Fruit fly (Drosophila melanogaster): ENCODE data around the gene CG14195.
A peak's percentile ranks its signal among the peaks of the same experiment; 100 is the strongest.

The CG14195 gene

DNA sequence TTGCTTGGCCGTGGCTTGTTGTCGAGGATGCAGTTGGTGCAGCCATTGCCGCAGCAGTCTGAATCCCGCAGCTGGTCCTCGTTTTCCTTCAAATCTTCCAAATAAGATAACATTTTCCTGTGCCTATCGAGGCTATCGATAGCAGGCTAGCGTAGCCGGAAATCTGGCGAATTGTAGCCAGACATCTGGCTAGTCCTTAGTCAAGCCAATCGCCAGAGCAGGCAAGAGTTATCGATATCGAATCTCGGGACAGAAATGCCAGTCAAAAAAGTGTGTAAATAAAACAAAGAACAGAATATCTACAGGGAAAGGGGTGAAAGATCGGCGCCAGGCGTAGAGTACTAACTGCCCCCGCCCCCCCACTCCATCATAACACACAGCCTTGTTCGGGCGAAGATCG lies 18.5 kb downstream of the CG14195 start, which contains the start of the genes CG7914 and CG14194:
Gene CG7914, minus strand, starts transcription at position 113 of the 400 bp plus-strand sequence.
Gene CG14194, plus strand, starts transcription at position 220 of the 400 bp plus-strand sequence.
- no peak for TF ChIP-seq CG17806 (tag; optimal IDR thresholded peaks at IDR 0.05)
- TF ChIP-seq EcR (GFP tag; optimal IDR thresholded peaks at IDR 0.05), result peak; percentile 18

DNA sequence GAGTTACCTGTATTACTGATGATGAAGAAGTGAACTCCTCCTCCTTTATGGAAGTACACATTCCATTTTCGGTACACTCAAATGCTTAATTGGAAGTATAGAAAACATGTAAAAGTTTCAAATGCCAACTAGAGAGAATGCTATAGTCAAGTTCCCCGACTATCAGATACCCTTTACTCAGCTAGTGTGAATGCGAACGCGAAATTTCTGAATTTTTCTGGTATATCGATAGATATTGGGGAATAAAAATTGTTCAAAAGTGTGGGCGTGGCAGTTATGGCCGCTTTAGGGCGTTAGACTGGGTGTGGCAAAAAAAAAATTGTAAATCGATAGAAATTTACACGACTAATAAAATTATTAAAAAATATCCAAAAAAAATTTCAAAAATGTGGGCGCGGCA lies 20.3 kb downstream of the CG14195 start:
- no peak for TF ChIP-seq CG32121 (GFP tag; IDR thresholded peaks at IDR 0.05)
- no peak for TF ChIP-seq CG15710 (tag; optimal IDR thresholded peaks at IDR 0.05)
- TF ChIP-seq fd96Ca (GFP tag; IDR thresholded peaks at IDR 0.05), result no peak
- no peak for TF ChIP-seq Ets98B (GFP tag; IDR thresholded peaks at IDR 0.05)
- TF ChIP-seq CG9948 (tag; optimal IDR thresholded peaks at IDR 0.05), result no peak
- no peak for TF ChIP-seq CG10348 (GFP tag; IDR thresholded peaks at IDR 0.05)
- no peak for TF ChIP-seq gl (tag; optimal IDR thresholded peaks at IDR 0.05)
- no peak for TF ChIP-seq CG14655 (GFP tag; optimal IDR thresholded peaks at IDR 0.05)
- TF ChIP-seq CG8301 (tag; optimal IDR thresholded peaks at IDR 0.05), result no peak
- no peak for TF ChIP-seq rn (GFP tag; IDR thresholded peaks at IDR 0.05)
- TF ChIP-seq CG8159 (tag; optimal IDR thresholded peaks at IDR 0.05), result no peak
- TF ChIP-seq CG4496 (GFP tag; IDR thresholded peaks at IDR 0.05), result no peak
- TF ChIP-seq CG12605 (GFP tag; IDR thresholded peaks at IDR 0.05), result no peak

DNA sequence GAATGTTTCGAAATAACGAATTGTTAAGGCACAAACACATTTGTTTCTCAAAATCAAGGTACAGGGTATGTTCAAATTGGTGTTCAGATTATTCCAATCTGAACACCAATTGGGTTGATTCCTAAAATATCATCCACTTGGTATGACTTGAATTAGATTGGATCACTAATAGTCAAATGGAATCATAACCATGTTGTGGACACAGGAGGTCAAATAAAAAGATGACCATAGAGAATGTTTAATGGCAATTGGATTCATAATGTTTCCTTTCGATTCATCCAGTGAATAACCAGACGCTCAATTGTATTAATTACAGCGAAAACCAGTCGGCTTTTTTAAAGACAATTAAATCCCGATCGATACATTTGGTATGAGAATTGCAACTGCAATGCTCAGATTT lies 20.8 kb downstream of the CG14195 start:
- TF ChIP-seq CG8159 (tag; optimal IDR thresholded peaks at IDR 0.05), result no peak
- TF ChIP-seq CG8301 (tag; optimal IDR thresholded peaks at IDR 0.05), result no peak
- TF ChIP-seq CG17806 (tag; optimal IDR thresholded peaks at IDR 0.05), result no peak
- TF ChIP-seq CG9948 (tag; optimal IDR thresholded peaks at IDR 0.05), result no peak
- TF ChIP-seq EcR (GFP tag; optimal IDR thresholded peaks at IDR 0.05), result no peak
- no peak for TF ChIP-seq CG14655 (GFP tag; optimal IDR thresholded peaks at IDR 0.05)
- no peak for TF ChIP-seq rn (GFP tag; IDR thresholded peaks at IDR 0.05)
- TF ChIP-seq CG4496 (GFP tag; IDR thresholded peaks at IDR 0.05), result no peak
- no peak for TF ChIP-seq gl (tag; optimal IDR thresholded peaks at IDR 0.05)
- TF ChIP-seq Pif1A (GFP tag; optimal IDR thresholded peaks at IDR 0.05), result no peak
- no peak for TF ChIP-seq Pif1B (GFP tag; optimal IDR thresholded peaks at IDR 0.05)
- TF ChIP-seq D1 (tag; optimal IDR thresholded peaks at IDR 0.05), result no peak
- no peak for TF ChIP-seq Ets98B (GFP tag; IDR thresholded peaks at IDR 0.05)
- TF ChIP-seq CG32121 (GFP tag; IDR thresholded peaks at IDR 0.05), result no peak
- TF ChIP-seq CG10348 (GFP tag; IDR thresholded peaks at IDR 0.05), result no peak

DNA sequence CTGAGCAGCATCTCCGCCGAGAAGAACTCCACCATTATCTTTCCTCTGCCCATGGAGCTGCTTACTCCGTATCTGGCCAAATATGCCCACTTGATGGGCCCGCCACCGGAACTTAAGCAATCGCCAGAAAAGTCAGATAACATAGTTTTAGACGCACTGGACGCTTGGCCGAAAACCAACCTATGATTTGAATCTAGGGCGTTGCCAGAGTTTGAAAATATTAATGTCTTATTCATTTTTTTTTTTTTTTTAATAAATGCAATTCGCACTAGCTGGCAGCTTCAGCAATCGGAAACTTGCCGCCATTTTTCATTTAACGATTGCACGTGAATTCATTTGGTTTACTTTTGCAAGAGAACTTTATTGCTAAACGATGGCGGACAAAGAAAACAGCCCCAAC lies 22.0 kb downstream of the CG14195 start, which contains the start of gene HP1D3csd:
Gene HP1D3csd, plus strand, starts transcription at position 312 of the 400 bp plus-strand sequence.
- no peak for TF ChIP-seq CG17806 (tag; optimal IDR thresholded peaks at IDR 0.05)
- no peak for TF ChIP-seq rn (GFP tag; IDR thresholded peaks at IDR 0.05)
- TF ChIP-seq CG10348 (GFP tag; IDR thresholded peaks at IDR 0.05), result no peak
- no peak for TF ChIP-seq CG8301 (tag; optimal IDR thresholded peaks at IDR 0.05)
- 0 out of 2 replicates have a peak, but pooled peaks have one; percentile 15 for TF ChIP-seq CG32121 (GFP tag; IDR thresholded peaks at IDR 0.05)
- TF ChIP-seq fd96Ca (GFP tag; IDR thresholded peaks at IDR 0.05), result peak; percentile 33; the same call in 1 of the 3 replicates
- TF ChIP-seq CG12605 (GFP tag; IDR thresholded peaks at IDR 0.05), result no peak
- no peak for TF ChIP-seq CG34367 (tag; optimal IDR thresholded peaks at IDR 0.05)
- no peak for TF ChIP-seq Pif1A (GFP tag; optimal IDR thresholded peaks at IDR 0.05)

DNA sequence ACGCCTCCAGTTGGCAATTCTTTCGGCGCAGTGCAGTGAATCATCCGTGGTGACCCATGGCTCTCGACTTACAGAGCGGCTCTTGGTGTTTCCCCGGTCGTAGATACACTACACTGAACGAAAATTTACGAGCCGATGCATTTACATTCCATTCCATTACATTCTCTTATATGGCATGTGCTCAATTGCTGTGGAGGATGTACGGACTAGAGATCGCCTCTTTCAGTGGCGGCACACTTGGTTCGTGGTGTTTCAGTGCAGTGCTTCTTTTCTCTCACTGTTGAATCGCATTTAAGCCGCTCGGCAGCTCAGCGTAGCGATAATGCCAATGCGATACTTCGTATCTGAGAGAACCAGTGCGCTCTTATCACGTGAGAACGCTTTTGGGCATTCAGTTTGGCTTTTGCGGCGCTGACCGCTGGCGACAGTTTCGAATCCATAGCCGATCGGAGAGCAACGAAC lies 24.2 kb downstream of the CG14195 start, which contains the start of gene Mec2:
Gene Mec2, plus strand, starts transcription at position 412 of the 462 bp plus-strand sequence.
- TF ChIP-seq CG4496 (GFP tag; IDR thresholded peaks at IDR 0.05) (peak; percentile 84), CG34367 (tag; optimal IDR thresholded peaks at IDR 0.05) (peak; percentile 73), EcR (GFP tag; optimal IDR thresholded peaks at IDR 0.05) (peak; percentile 72), fd96Ca (GFP tag; IDR thresholded peaks at IDR 0.05) (peak; percentile 85; the same call in 2 of the 3 replicates), CG13204 (GFP tag; optimal IDR thresholded peaks at IDR 0.05) (peak; percentile 65), D1 (tag; optimal IDR thresholded peaks at IDR 0.05) (peak; percentile 13), Ets98B (GFP tag; IDR thresholded peaks at IDR 0.05) (peak; percentile 80), CG12605 (GFP tag; IDR thresholded peaks at IDR 0.05) (peak; percentile 69), CG9948 (tag; optimal IDR thresholded peaks at IDR 0.05) (peak; percentile 62), Snoo (tag; optimal IDR thresholded peaks at IDR 0.05) (peak; percentile 80), CG15710 (tag; optimal IDR thresholded peaks at IDR 0.05) (peak; percentile 81), rn (GFP tag; IDR thresholded peaks at IDR 0.05) (peak; percentile 42; the same call in 1 of the 2 replicates), CG8301 (tag; optimal IDR thresholded peaks at IDR 0.05) (peak; percentile 54), CG8159 (tag; optimal IDR thresholded peaks at IDR 0.05) (peak; percentile 70), CG10348 (GFP tag; IDR thresholded peaks at IDR 0.05) (no peak), gl (tag; optimal IDR thresholded peaks at IDR 0.05) (peak; percentile 49), Pif1A (GFP tag; optimal IDR thresholded peaks at IDR 0.05) (peak; percentile 75), CG32121 (GFP tag; IDR thresholded peaks at IDR 0.05) (peak; percentile 72), Pif1B (GFP tag; optimal IDR thresholded peaks at IDR 0.05) (peak; percentile 62), CG17806 (tag; optimal IDR thresholded peaks at IDR 0.05) (peak; percentile 65), CG14655 (GFP tag; optimal IDR thresholded peaks at IDR 0.05) (no peak)

DNA sequence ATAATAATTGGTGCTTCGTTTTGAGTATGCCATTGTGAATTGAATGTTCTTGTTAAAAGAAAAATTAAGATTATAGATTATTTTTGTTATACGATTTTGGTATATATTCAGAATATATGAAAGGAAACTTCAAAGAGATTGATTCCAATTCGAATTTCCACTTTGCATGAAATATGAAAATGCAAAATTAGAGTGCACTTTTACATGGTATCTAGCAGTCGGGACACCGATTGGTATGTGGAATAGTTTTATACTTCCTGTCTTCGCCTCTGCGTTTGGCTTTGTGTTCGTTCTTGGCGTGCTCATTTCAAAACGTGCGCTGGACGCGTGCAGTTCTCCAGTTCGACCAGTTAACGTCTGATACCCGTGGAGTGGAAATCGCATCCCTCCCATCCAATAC lies 28.8 kb downstream of the CG14195 start, which contains the start of gene CG33253:
Gene CG33253, plus strand, starts transcription at position 301 of the 400 bp plus-strand sequence.
- no peak for TF ChIP-seq CG17806 (tag; optimal IDR thresholded peaks at IDR 0.05)
- TF ChIP-seq EcR (GFP tag; optimal IDR thresholded peaks at IDR 0.05), result no peak
- TF ChIP-seq CG12605 (GFP tag; IDR thresholded peaks at IDR 0.05), result no peak
- no peak for TF ChIP-seq CG8159 (tag; optimal IDR thresholded peaks at IDR 0.05)
- no peak for TF ChIP-seq CG4496 (GFP tag; IDR thresholded peaks at IDR 0.05)
- no peak for TF ChIP-seq gl (tag; optimal IDR thresholded peaks at IDR 0.05)
